Fruit fly (Drosophila melanogaster) whole organism, embryonic: ENCODE results near the gene CG7966.
A peak's percentile ranks its signal among the peaks of the same experiment; 100 is the strongest.

Experiments used
- CG10979 ChIP-seq: fragments of 200-800 bp; sonication (Bioruptor generic); optimal IDR thresholded peaks from 2 replicates; lab custom pipeline; 2018; ENCODE audit warnings: missing biosample characterization, mild to moderate bottlenecking, missing genetic modification characterization, moderate library complexity
- CG11398 ChIP-seq: fragments of 200-800 bp; sonication (Bioruptor generic); optimal IDR thresholded peaks from 2 replicates; lab custom pipeline; 2016; ENCODE audit warnings: missing biosample characterization, missing genetic modification characterization
- CG11456 ChIP-seq: fragments of 200-800 bp; sonication (Bioruptor generic); IDR thresholded peaks from 3 replicates; pipeline ENCODE4 v1.3.6; 2022; ENCODE audit warnings: missing biosample characterization, missing genetic modification characterization
- CG12236 ChIP-seq: fragments of 200-800 bp; sonication (Bioruptor generic); optimal IDR thresholded peaks from 2 replicates; lab custom pipeline; 2016; ENCODE audit warnings: missing biosample characterization, missing genetic modification characterization
- CG12769 ChIP-seq: fragments of 200-800 bp; sonication (Bioruptor generic); optimal IDR thresholded peaks from 2 replicates; lab custom pipeline; 2019; ENCODE audit warnings: missing biosample characterization, mild to moderate bottlenecking, missing genetic modification characterization, moderate library complexity
- CG13775 ChIP-seq: fragments of 200-800 bp; sonication (Bioruptor generic); optimal IDR thresholded peaks from 3 replicates; lab custom pipeline; 2017; ENCODE audit warnings: missing biosample characterization, mild to moderate bottlenecking, missing genetic modification characterization
- CG17359 ChIP-seq: fragments of 200-800 bp; sonication (Bioruptor generic); optimal IDR thresholded peaks from 3 replicates; lab custom pipeline; 2018; ENCODE audit warnings: missing biosample characterization, mild to moderate bottlenecking, missing genetic modification characterization, moderate library complexity
- CG17385 ChIP-seq: fragments of 200-800 bp; sonication (Bioruptor generic); optimal IDR thresholded peaks from 3 replicates; lab custom pipeline; 2018; ENCODE audit warnings: missing biosample characterization, mild to moderate bottlenecking, missing genetic modification characterization
- CG17829 ChIP-seq: fragments of 200-800 bp; optimal IDR thresholded peaks from 2 replicates; lab custom pipeline; 2019; ENCODE audit warnings: missing biosample characterization, mild to moderate bottlenecking, missing genetic modification characterization, moderate library complexity
- CG2678 ChIP-seq: fragments of 200-800 bp; sonication (Bioruptor generic); optimal IDR thresholded peaks from 3 replicates; lab custom pipeline; 2019; ENCODE audit warnings: missing biosample characterization, mild to moderate bottlenecking, missing genetic modification characterization, moderate library complexity
- CG6854 ChIP-seq: fragments of 200-800 bp; sonication (Bioruptor generic); optimal IDR thresholded peaks from 3 replicates; lab custom pipeline; 2017; ENCODE audit warnings: missing biosample characterization, mild to moderate bottlenecking, missing genetic modification characterization
- CG7271 ChIP-seq: fragments of 200-800 bp; sonication (Bioruptor generic); optimal IDR thresholded peaks from 2 replicates; lab custom pipeline; 2018; ENCODE audit warnings: missing biosample characterization, mild to moderate bottlenecking, missing genetic modification characterization, moderate library complexity
- CG8388 ChIP-seq: fragments of 200-800 bp; sonication (Bioruptor generic); optimal IDR thresholded peaks from 2 replicates; lab custom pipeline; 2019; ENCODE audit warnings: missing biosample characterization, mild to moderate bottlenecking, missing genetic modification characterization, moderate library complexity
- CG8944 ChIP-seq: fragments of 200-800 bp; sonication (Bioruptor generic); optimal IDR thresholded peaks from 3 replicates; lab custom pipeline; 2016; ENCODE audit warnings: missing biosample characterization, missing genetic modification characterization
- CG9797 ChIP-seq: fragments of 200-800 bp; sonication (Bioruptor generic); optimal IDR thresholded peaks from 3 replicates; lab custom pipeline; 2018; ENCODE audit warnings: missing biosample characterization, mild to moderate bottlenecking, missing genetic modification characterization
- CG9817 ChIP-seq: fragments of 200-800 bp; sonication (Bioruptor generic); optimal IDR thresholded peaks from 2 replicates; lab custom pipeline; 2018; ENCODE audit warnings: missing biosample characterization, mild to moderate bottlenecking, missing genetic modification characterization, moderate library complexity
- CTCF ChIP-seq: fragments of 200-800 bp; sonication (Bioruptor generic); optimal IDR thresholded peaks from 2 replicates; lab custom pipeline; 2017; ENCODE audit warnings: missing biosample characterization, mild to moderate bottlenecking, missing genetic modification characterization, moderate library complexity
- Dfd ChIP-seq, 2 experiments: fragments of >200 bp; optimal IDR thresholded peaks; 2 replicates each; lab custom pipeline; 2017; ENCODE audit warnings: missing biosample characterization in 2 of 2, missing genetic modification characterization in 2 of 2
- Dref ChIP-seq: fragments of 200-800 bp; sonication (Bioruptor generic); IDR thresholded peaks from 2 replicates; pipeline ENCODE4 v1.3.6; 2022; ENCODE audit warnings: missing biosample characterization, missing genetic modification characterization
- Ets65A ChIP-seq: fragments of 200-800 bp; sonication (Bioruptor generic); peaks from one replicate; lab custom pipeline; 2016; ENCODE audit warnings: missing biosample characterization, missing genetic modification characterization
- Fer3 ChIP-seq: fragments of 200-800 bp; sonication (Bioruptor generic); optimal IDR thresholded peaks from 2 replicates; lab custom pipeline; 2018; ENCODE audit warnings: missing biosample characterization, mild to moderate bottlenecking, missing genetic modification characterization, moderate library complexity
- Nf-YB ChIP-seq: fragments of 200-800 bp; sonication (Bioruptor generic); optimal IDR thresholded peaks from 3 replicates; lab custom pipeline; 2019; ENCODE audit warnings: missing biosample characterization, mild to moderate bottlenecking, missing genetic modification characterization, moderate library complexity
- Nf-YC ChIP-seq: fragments of 200-800 bp; optimal IDR thresholded peaks from 3 replicates; lab custom pipeline; 2019; ENCODE audit warnings: missing biosample characterization, mild to moderate bottlenecking, missing genetic modification characterization, moderate library complexity
- Pdp1 ChIP-seq, 2 experiments: fragments of 200-800 bp; sonication (Bioruptor generic); optimal IDR thresholded peaks; 3 replicates each; lab custom pipeline; 2016; ENCODE audit warnings: missing biosample characterization in 2 of 2, missing genetic modification characterization in 2 of 2, mild to moderate bottlenecking in 1 of 2, moderate library complexity in 1 of 2
- bowl ChIP-seq: fragments of 200-800 bp; sonication (Bioruptor generic); IDR thresholded peaks from 2 replicates; pipeline ENCODE4 v1.3.6; 2022; ENCODE audit warnings: missing biosample characterization, missing genetic modification characterization
- br ChIP-seq: fragments of >200 bp; optimal IDR thresholded peaks from 2 replicates; lab custom pipeline; 2017
- cad ChIP-seq: fragments of >200 bp; optimal IDR thresholded peaks from 2 replicates; lab custom pipeline; 2017; ENCODE audit warnings: missing biosample characterization, missing genetic modification characterization
- cg ChIP-seq: fragments of 200-800 bp; sonication (Bioruptor generic); optimal IDR thresholded peaks from 3 replicates; lab custom pipeline; 2019; ENCODE audit warnings: missing biosample characterization, mild to moderate bottlenecking, missing genetic modification characterization, moderate library complexity
- crol ChIP-seq: fragments of 200-800 bp; sonication (Bioruptor generic); IDR thresholded peaks from 2 replicates; pipeline ENCODE4 v1.3.6; 2022; ENCODE audit warnings: missing biosample characterization, missing genetic modification characterization
- fd96Cb ChIP-seq: fragments of 200-800 bp; sonication (Bioruptor generic); optimal IDR thresholded peaks from 2 replicates; lab custom pipeline; 2018; ENCODE audit warnings: missing biosample characterization, mild to moderate bottlenecking, missing genetic modification characterization, moderate library complexity
- gcm ChIP-seq: fragments of 200-800 bp; sonication (Bioruptor generic); optimal IDR thresholded peaks from 2 replicates; lab custom pipeline; 2019; ENCODE audit warnings: missing biosample characterization, mild to moderate bottlenecking, missing genetic modification characterization, moderate library complexity
- gsb-n ChIP-seq: fragments of 200-800 bp; sonication (Bioruptor generic); optimal IDR thresholded peaks from 3 replicates; lab custom pipeline; 2018; ENCODE audit warnings: missing biosample characterization, mild to moderate bottlenecking, missing genetic modification characterization
- jumu ChIP-seq: fragments of 200-800 bp; sonication (Bioruptor generic); optimal IDR thresholded peaks from 3 replicates; lab custom pipeline; 2016; ENCODE audit warnings: missing biosample characterization, missing genetic modification characterization
- kah ChIP-seq: fragments of 200-800 bp; sonication (Bioruptor generic); optimal IDR thresholded peaks from 2 replicates; lab custom pipeline; 2018; ENCODE audit warnings: missing biosample characterization, mild to moderate bottlenecking, missing genetic modification characterization
- kay ChIP-seq: fragments of 200-800 bp; sonication (Bioruptor generic); optimal IDR thresholded peaks from 2 replicates; lab custom pipeline; 2016; ENCODE audit warnings: missing biosample characterization, missing genetic modification characterization
- kni ChIP-seq: fragments of 200-800 bp; sonication (Bioruptor generic); optimal IDR thresholded peaks from 3 replicates; lab custom pipeline; 2017; ENCODE audit warnings: mild to moderate bottlenecking, missing biosample characterization, missing genetic modification reagents, missing genetic modification characterization
- knrl ChIP-seq: fragments of 200-800 bp; sonication (Bioruptor generic); IDR thresholded peaks from 3 replicates; pipeline ENCODE4 v1.3.6; 2022; ENCODE audit warnings: missing biosample characterization, missing genetic modification characterization; ENCODE audit not compliant: partially characterized antibody
- nerfin-2 ChIP-seq: fragments of 200-800 bp; sonication (Bioruptor generic); IDR thresholded peaks from 2 replicates; pipeline ENCODE4 v1.3.6; 2022; ENCODE audit warnings: missing biosample characterization, missing genetic modification characterization; ENCODE audit not compliant: partially characterized antibody
- pho ChIP-seq: fragments of 200-800 bp; sonication (Bioruptor generic); optimal IDR thresholded peaks from 2 replicates; lab custom pipeline; 2016; ENCODE audit warnings: missing biosample characterization, missing genetic modification characterization
- pros ChIP-seq: fragments of 200-800 bp; sonication (Bioruptor generic); optimal IDR thresholded peaks from 3 replicates; lab custom pipeline; 2019; ENCODE audit warnings: missing biosample characterization, mild to moderate bottlenecking, missing genetic modification characterization, moderate library complexity
- pzg ChIP-seq: fragments of 200-800 bp; sonication (Bioruptor generic); optimal IDR thresholded peaks from 3 replicates; lab custom pipeline; 2018; ENCODE audit warnings: missing biosample characterization, mild to moderate bottlenecking, missing genetic modification characterization, moderate library complexity
- sens ChIP-seq: fragments of 200-800 bp; sonication (Bioruptor generic); peaks from one replicate; lab custom pipeline; 2016; ENCODE audit warnings: missing biosample characterization, missing genetic modification characterization
- seq ChIP-seq: fragments of 200-800 bp; sonication (Bioruptor generic); IDR thresholded peaks from 2 replicates; pipeline ENCODE4 v1.3.6; 2022; ENCODE audit warnings: missing biosample characterization, missing genetic modification characterization
- shn ChIP-seq: fragments of 200-800 bp; sonication (Bioruptor generic); optimal IDR thresholded peaks from 3 replicates; lab custom pipeline; 2016; ENCODE audit warnings: missing biosample characterization, missing genetic modification characterization
- sob ChIP-seq: fragments of 200-800 bp; sonication (Bioruptor generic); IDR thresholded peaks from 2 replicates; pipeline ENCODE4 v1.3.6; 2022; ENCODE audit warnings: missing biosample characterization, missing genetic modification characterization
- stc ChIP-seq: fragments of 200-800 bp; sonication (Bioruptor generic); IDR thresholded peaks from 2 replicates; pipeline ENCODE4 v1.3.6; 2022; ENCODE audit warnings: missing biosample characterization, missing genetic modification characterization
- toy ChIP-seq: fragments of 200-800 bp; sonication (Bioruptor generic); IDR thresholded peaks from 2 replicates; pipeline ENCODE4 v1.3.6; 2022; ENCODE audit warnings: missing biosample characterization, missing genetic modification characterization
- wdn ChIP-seq: fragments of 200-800 bp; sonication (Bioruptor generic); IDR thresholded peaks from 2 replicates; pipeline ENCODE4 v1.3.6; 2022; ENCODE audit warnings: missing biosample characterization, missing genetic modification characterization
- z ChIP-seq: fragments of 200-800 bp; sonication (Bioruptor generic); IDR thresholded peaks from 3 replicates; pipeline ENCODE4 v1.3.6; 2022; ENCODE audit warnings: missing biosample characterization, missing genetic modification characterization

CG7966 gene

dm6 chr3R:13078263-13078662, 27.0 kb upstream of the CG7966 start (continued):
- peak; percentile 9 for TF ChIP-seq CG8944 (GFP tag; lab: Kevin White, UChicago)
- peak; percentile 5 for TF ChIP-seq pzg (GFP tag; lab: Kevin White, UChicago)
- TF ChIP-seq Pdp1 (GFP tag; optimal IDR thresholded peaks at IDR 0.05; lab: Kevin White, UChicago) = peak in 1 of 2 experiments; percentile 62
- no peak for TF ChIP-seq bowl (GFP tag; lab: Robert Waterston, UW)
- TF ChIP-seq kay (GFP tag; lab: Kevin White, UChicago) = no peak

- peak; percentile 95 for TF ChIP-seq CG10979 (tag; lab: Kevin White, UChicago)
- no peak for TF ChIP-seq kah (GFP tag; lab: Kevin White, UChicago)
- peak; percentile 73 for TF ChIP-seq Ets65A (GFP tag; lab: Kevin White, UChicago)
- no peak for TF ChIP-seq CG6854 (GFP tag; lab: Kevin White, UChicago)
- peak; percentile 89 for TF ChIP-seq CTCF (GFP tag; lab: Kevin White, UChicago)
These were observed 26.0 kb upstream of the CG7966 start for dm6 chr3R:13077262-13077661.

DNA sequence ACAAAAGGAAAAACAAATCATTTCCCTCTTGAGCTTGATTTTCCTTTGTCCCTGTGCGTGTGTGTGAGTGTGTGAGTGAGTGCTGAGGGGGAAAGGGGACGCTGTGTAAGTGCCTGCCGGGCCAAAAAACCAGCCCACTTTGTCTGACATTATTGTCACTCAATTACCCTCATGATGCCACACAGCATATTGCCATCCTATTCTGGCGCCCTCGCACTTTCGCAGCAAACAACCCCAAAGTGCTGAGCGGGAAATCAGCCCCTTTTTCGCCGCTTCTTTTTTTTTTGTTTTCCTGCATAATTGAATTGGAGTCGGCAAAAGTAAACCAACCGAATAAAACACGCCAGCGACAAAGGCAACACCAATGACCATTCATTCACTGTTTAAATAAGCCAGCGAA, 24.5 kb upstream of the CG7966 start:
- TF ChIP-seq fd96Cb (tag; lab: Kevin White, UChicago) (no peak), cg (GFP tag; lab: Kevin White, UChicago) (peak; percentile 25), toy (GFP tag; lab: Robert Waterston, UW) (no peak), Dref (0 out of 2 replicates have a peak, but pooled peaks have one; percentile 17), br (lab: Kevin White, UChicago) (no peak), Fer3 (no peak), CG17829 (tag; lab: Kevin White, UChicago) (no peak), CG17359 (no peak), cad (no peak), seq (GFP tag; lab: Robert Waterston, UW) (peak; percentile 72; the same call in 1 of the 2 replicates), Nf-YB (peak; percentile 52), CG8388 (no peak), CG17385 (GFP tag; lab: Kevin White, UChicago) (no peak), z (GFP tag; lab: Robert Waterston, UW) (peak; percentile 88), pros (GFP tag; lab: Kevin White, UChicago) (peak; percentile 69), jumu (GFP tag; lab: Kevin White, UChicago) (no peak), CG7271 (tag; lab: Kevin White, UChicago) (no peak), CG11398 (no peak), CG9797 (no peak), CG13775 (GFP tag; lab: Kevin White, UChicago) (no peak), stc (GFP tag; lab: Robert Waterston, UW) (no peak), CG2678 (tag; lab: Kevin White, UChicago) (no peak), Dfd (GFP tag; optimal IDR thresholded peaks at IDR 0.05; lab: Kevin White, UChicago) (no peak), crol (GFP tag; lab: Robert Waterston, UW) (0 out of 2 replicates have a peak, but pooled peaks have one; percentile 29), knrl (GFP tag; lab: Robert Waterston, UW) (no peak), CG12236 (GFP tag; lab: Kevin White, UChicago) (no peak), gcm (peak; percentile 25), CG12769 (tag; lab: Kevin White, UChicago) (no peak), CG9817 (tag; lab: Kevin White, UChicago) (no peak), sens (GFP tag; lab: Kevin White, UChicago) (no peak), Nf-YC (peak; percentile 62), CG11456 (GFP tag; lab: Robert Waterston, UW) (no peak), gsb-n (tag; lab: Kevin White, UChicago) (no peak), wdn (GFP tag; lab: Robert Waterston, UW) (no peak), sob (0 out of 2 replicates have a peak, but pooled peaks have one; percentile 11), pzg (GFP tag; lab: Kevin White, UChicago) (no peak), pho (GFP tag; lab: Kevin White, UChicago) (no peak), kni (GFP tag; lab: Kevin White, UChicago) (peak; percentile 8), nerfin-2 (GFP tag; lab: Robert Waterston, UW) (no peak), shn (no peak)
